Fruit fly (Drosophila melanogaster) whole organism, embryonic: ENCODE data around the gene mh.

Source experiments
- Atf3 ChIP-seq: fragments of 200-800 bp; sonication (Bioruptor generic); optimal IDR thresholded peaks from 3 replicates; lab custom pipeline; 2016; ENCODE audit warnings: missing biosample characterization, missing genetic modification characterization
- BtbVII ChIP-seq: fragments of 200-800 bp; sonication (Bioruptor generic); optimal IDR thresholded peaks from 3 replicates; lab custom pipeline; 2017; ENCODE audit warnings: missing biosample characterization, mild to moderate bottlenecking, missing genetic modification characterization
- CG10274 ChIP-seq: fragments of 200-800 bp; sonication (Bioruptor generic); optimal IDR thresholded peaks from 3 replicates; lab custom pipeline; 2017; ENCODE audit warnings: missing biosample characterization, mild to moderate bottlenecking, missing genetic modification characterization
- CG10462 ChIP-seq: fragments of 200-800 bp; sonication (Bioruptor generic); optimal IDR thresholded peaks from 2 replicates; lab custom pipeline; 2016; ENCODE audit warnings: missing biosample characterization, missing genetic modification characterization
- CG10543 ChIP-seq: fragments of 200-800 bp; sonication (Bioruptor generic); optimal IDR thresholded peaks from 3 replicates; lab custom pipeline; 2017; ENCODE audit warnings: missing biosample characterization, mild to moderate bottlenecking, missing genetic modification characterization, moderate library complexity
- CG12071 ChIP-seq: fragments of 200-800 bp; sonication (Bioruptor generic); optimal IDR thresholded peaks from 3 replicates; lab custom pipeline; 2018; ENCODE audit warnings: missing biosample characterization, mild to moderate bottlenecking, missing genetic modification characterization
- CG17186 ChIP-seq: fragments of 200-800 bp; sonication (Bioruptor generic); optimal IDR thresholded peaks from 3 replicates; lab custom pipeline; 2017; ENCODE audit warnings: missing biosample characterization, missing genetic modification reagents, missing genetic modification characterization
- CG17361 ChIP-seq: fragments of 200-800 bp; sonication (Bioruptor generic); IDR thresholded peaks from 3 replicates; pipeline ENCODE4 v1.3.6; 2022; ENCODE audit warnings: missing biosample characterization, missing genetic modification characterization
- CG17385 ChIP-seq: fragments of 200-800 bp; sonication (Bioruptor generic); optimal IDR thresholded peaks from 3 replicates; lab custom pipeline; 2018; ENCODE audit warnings: missing biosample characterization, mild to moderate bottlenecking, missing genetic modification characterization
- CG17568 ChIP-seq: fragments of 200-800 bp; sonication (Bioruptor generic); optimal IDR thresholded peaks from 2 replicates; lab custom pipeline; 2018; ENCODE audit warnings: missing biosample characterization, mild to moderate bottlenecking, missing genetic modification characterization, moderate library complexity
- CG2712 ChIP-seq: fragments of 200-800 bp; optimal IDR thresholded peaks from 3 replicates; lab custom pipeline; 2019; ENCODE audit warnings: missing biosample characterization, mild to moderate bottlenecking, missing genetic modification characterization, moderate library complexity
- CG3281 ChIP-seq: fragments of 200-800 bp; sonication (Bioruptor generic); optimal IDR thresholded peaks from 3 replicates; lab custom pipeline; 2017; ENCODE audit warnings: missing biosample characterization, mild to moderate bottlenecking, missing genetic modification characterization
- CG33213 ChIP-seq: fragments of 200-800 bp; sonication (Bioruptor generic); optimal IDR thresholded peaks from 3 replicates; lab custom pipeline; 2016; ENCODE audit warnings: missing biosample characterization, missing genetic modification characterization
- CG33557 ChIP-seq: fragments of 200-800 bp; sonication (Bioruptor generic); optimal IDR thresholded peaks from 2 replicates; lab custom pipeline; 2019; ENCODE audit warnings: missing biosample characterization, mild to moderate bottlenecking, missing genetic modification characterization, moderate library complexity
- CG3847 ChIP-seq: fragments of 200-800 bp; sonication (Bioruptor generic); IDR thresholded peaks from 2 replicates; pipeline ENCODE4 v1.3.6; 2022; ENCODE audit warnings: missing biosample characterization, missing genetic modification characterization
- CG4360 ChIP-seq: fragments of 200-800 bp; sonication (Bioruptor generic); IDR thresholded peaks from 2 replicates; pipeline ENCODE4 v1.3.6; 2022; ENCODE audit warnings: missing biosample characterization, missing genetic modification characterization
- CG7271 ChIP-seq: fragments of 200-800 bp; sonication (Bioruptor generic); optimal IDR thresholded peaks from 2 replicates; lab custom pipeline; 2018; ENCODE audit warnings: missing biosample characterization, mild to moderate bottlenecking, missing genetic modification characterization, moderate library complexity
- CG7372 ChIP-seq: fragments of 200-800 bp; sonication (Bioruptor generic); IDR thresholded peaks from 2 replicates; pipeline ENCODE4 v1.3.6; 2022; ENCODE audit warnings: missing biosample characterization, missing genetic modification characterization
- CG8281 ChIP-seq: fragments of 200-800 bp; sonication (Bioruptor generic); optimal IDR thresholded peaks from 2 replicates; lab custom pipeline; 2018; ENCODE audit warnings: missing biosample characterization, mild to moderate bottlenecking, missing genetic modification characterization, moderate library complexity
- HLH3B ChIP-seq: fragments of 200-800 bp; sonication (Bioruptor generic); IDR thresholded peaks from 2 replicates; pipeline ENCODE4 v1.3.6; 2022; ENCODE audit warnings: missing biosample characterization, missing genetic modification characterization
- HmgZ ChIP-seq: fragments of 200-800 bp; sonication (Bioruptor generic); optimal IDR thresholded peaks from 2 replicates; lab custom pipeline; 2018; ENCODE audit warnings: missing biosample characterization, mild to moderate bottlenecking, missing genetic modification characterization
- Med ChIP-seq: fragments of 200-800 bp; sonication (Bioruptor generic); peaks from one replicate; lab custom pipeline; 2016; ENCODE audit warnings: missing biosample characterization, missing genetic modification characterization, mild to moderate bottlenecking, inconsistent platforms, moderate library complexity
- NC2α ChIP-seq: fragments of 200-800 bp; sonication (Bioruptor generic); optimal IDR thresholded peaks from 2 replicates; lab custom pipeline; 2016; ENCODE audit warnings: missing biosample characterization, missing genetic modification characterization
- Nf-YA ChIP-seq: fragments of 200-800 bp; sonication (Bioruptor generic); IDR thresholded peaks from 2 replicates; pipeline ENCODE4 v1.3.6; 2022; ENCODE audit warnings: missing biosample characterization, missing genetic modification characterization
- Rx ChIP-seq: fragments of 200-800 bp; sonication (Bioruptor generic); IDR thresholded peaks from 2 replicates; pipeline ENCODE4 v1.3.6; 2022; ENCODE audit warnings: missing biosample characterization, missing genetic modification characterization
- Trl ChIP-seq, 3 experiments: fragments of >200 bp in 2 of 3; fragments of 200-800 bp in 1 of 3; sonication (Bioruptor generic) in 1 of 3; optimal IDR thresholded peaks; 2 replicates in 1 of 3; 3 replicates in 2 of 3; lab custom pipeline; 2016 to 2017; ENCODE audit warnings: missing biosample characterization in 1 of 3, missing genetic modification characterization in 1 of 3
- Vsx1 ChIP-seq: fragments of 200-800 bp; sonication (Bioruptor generic); optimal IDR thresholded peaks from 2 replicates; lab custom pipeline; 2017; ENCODE audit warnings: missing biosample characterization, mild to moderate bottlenecking, missing genetic modification characterization, missing genetic modification reagents
- cas ChIP-seq: fragments of 200-800 bp; sonication (Bioruptor generic); IDR thresholded peaks from 2 replicates; pipeline ENCODE4 v1.3.6; 2022; ENCODE audit warnings: missing biosample characterization, missing genetic modification characterization
- danr ChIP-seq: fragments of 200-800 bp; sonication (Bioruptor generic); IDR thresholded peaks from 2 replicates; pipeline ENCODE4 v1.3.6; 2022; ENCODE audit warnings: missing biosample characterization, missing genetic modification characterization
- dpn ChIP-seq, 2 experiments: fragments of 200-800 bp; sonication (Bioruptor generic); optimal IDR thresholded peaks; 3 replicates each; lab custom pipeline; 2016; ENCODE audit warnings: missing biosample characterization in 2 of 2, missing genetic modification characterization in 2 of 2
- dysf ChIP-seq: fragments of 200-800 bp; sonication (Bioruptor generic); IDR thresholded peaks from 3 replicates; pipeline ENCODE4 v1.3.6; 2022; ENCODE audit warnings: missing biosample characterization, missing genetic modification characterization
- gce ChIP-seq: fragments of 200-800 bp; sonication (Bioruptor generic); IDR thresholded peaks from 3 replicates; pipeline ENCODE4 v1.3.6; 2022; ENCODE audit warnings: missing biosample characterization, missing genetic modification characterization
- gcm2 ChIP-seq: fragments of 200-800 bp; sonication (Bioruptor generic); optimal IDR thresholded peaks from 2 replicates; lab custom pipeline; 2016; ENCODE audit warnings: missing biosample characterization, missing genetic modification characterization
- grn ChIP-seq: fragments of 200-800 bp; sonication (Bioruptor generic); optimal IDR thresholded peaks from 3 replicates; lab custom pipeline; 2017; ENCODE audit warnings: missing biosample characterization, missing genetic modification characterization
- hb ChIP-seq: fragments of 200-800 bp; sonication (Bioruptor generic); IDR thresholded peaks from 3 replicates; pipeline ENCODE4 v1.3.6; 2022; ENCODE audit warnings: missing biosample characterization, missing genetic modification characterization; ENCODE audit not compliant: partially characterized antibody
- knrl ChIP-seq: fragments of 200-800 bp; sonication (Bioruptor generic); IDR thresholded peaks from 3 replicates; pipeline ENCODE4 v1.3.6; 2022; ENCODE audit warnings: missing biosample characterization, missing genetic modification characterization; ENCODE audit not compliant: partially characterized antibody
- lmd ChIP-seq: fragments of 200-800 bp; sonication (Bioruptor generic); IDR thresholded peaks from 2 replicates; pipeline ENCODE4 v1.3.6; 2022; ENCODE audit warnings: missing biosample characterization, missing genetic modification characterization
- mirr ChIP-seq: fragments of 200-800 bp; sonication (Bioruptor generic); optimal IDR thresholded peaks from 3 replicates; lab custom pipeline; 2018; ENCODE audit warnings: missing biosample characterization, mild to moderate bottlenecking, missing genetic modification characterization
- mld ChIP-seq: fragments of 200-800 bp; sonication (Bioruptor generic); IDR thresholded peaks from 3 replicates; pipeline ENCODE4 v1.3.6; 2022; ENCODE audit warnings: missing biosample characterization, missing genetic modification characterization; ENCODE audit not compliant: partially characterized antibody
- nmo ChIP-seq: fragments of 200-800 bp; sonication (Bioruptor generic); optimal IDR thresholded peaks from 2 replicates; lab custom pipeline; 2018; ENCODE audit warnings: missing biosample characterization, mild to moderate bottlenecking, missing genetic modification characterization, moderate library complexity
- onecut ChIP-seq: fragments of 200-800 bp; sonication (Bioruptor generic); IDR thresholded peaks from 2 replicates; pipeline ENCODE4 v1.3.6; 2022; ENCODE audit warnings: missing biosample characterization, missing genetic modification characterization
- p53 ChIP-seq: fragments of 200-800 bp; sonication (Bioruptor generic); optimal IDR thresholded peaks from 2 replicates; lab custom pipeline; 2016; ENCODE audit warnings: missing biosample characterization, missing genetic modification characterization
- sc ChIP-seq, 3 experiments: fragments of >200 bp in 2 of 3; fragments of 200-800 bp in 1 of 3; sonication (Bioruptor generic) in 1 of 3; optimal IDR thresholded peaks; 2 replicates in 2 of 3; 3 replicates in 1 of 3; lab custom pipeline; 2017; ENCODE audit warnings: mild to moderate bottlenecking in 1 of 3, missing biosample characterization in 1 of 3, missing genetic modification characterization in 1 of 3, missing genetic modification reagents in 1 of 3
- sens ChIP-seq: fragments of 200-800 bp; sonication (Bioruptor generic); peaks from one replicate; lab custom pipeline; 2016; ENCODE audit warnings: missing biosample characterization, missing genetic modification characterization
- shn ChIP-seq: fragments of 200-800 bp; sonication (Bioruptor generic); optimal IDR thresholded peaks from 3 replicates; lab custom pipeline; 2016; ENCODE audit warnings: missing biosample characterization, missing genetic modification characterization
- sim ChIP-seq: fragments of 200-800 bp; sonication (Bioruptor generic); IDR thresholded peaks from 2 replicates; pipeline ENCODE4 v1.3.6; 2022; ENCODE audit warnings: missing biosample characterization, missing genetic modification characterization
- sr ChIP-seq: fragments of 200-800 bp; sonication (Bioruptor generic); IDR thresholded peaks from 3 replicates; pipeline ENCODE4 v1.3.6; 2022; ENCODE audit warnings: missing biosample characterization, missing genetic modification characterization
- stwl ChIP-seq: fragments of 200-800 bp; sonication (Bioruptor generic); optimal IDR thresholded peaks from 3 replicates; lab custom pipeline; 2018; ENCODE audit warnings: missing biosample characterization, mild to moderate bottlenecking, missing genetic modification characterization, moderate library complexity
- sug ChIP-seq: fragments of 200-800 bp; optimal IDR thresholded peaks from 2 replicates; lab custom pipeline; 2019; ENCODE audit warnings: missing biosample characterization, mild to moderate bottlenecking, missing genetic modification characterization, moderate library complexity
- vfl ChIP-seq: fragments of 200-800 bp; sonication (Bioruptor generic); optimal IDR thresholded peaks from 2 replicates; lab custom pipeline; 2016; ENCODE audit warnings: missing biosample characterization, missing genetic modification characterization
- wor ChIP-seq: fragments of 200-800 bp; sonication (Bioruptor generic); IDR thresholded peaks from 2 replicates; pipeline ENCODE4 v1.3.6; 2022; ENCODE audit warnings: missing biosample characterization, missing genetic modification characterization

The mh gene

DNA sequence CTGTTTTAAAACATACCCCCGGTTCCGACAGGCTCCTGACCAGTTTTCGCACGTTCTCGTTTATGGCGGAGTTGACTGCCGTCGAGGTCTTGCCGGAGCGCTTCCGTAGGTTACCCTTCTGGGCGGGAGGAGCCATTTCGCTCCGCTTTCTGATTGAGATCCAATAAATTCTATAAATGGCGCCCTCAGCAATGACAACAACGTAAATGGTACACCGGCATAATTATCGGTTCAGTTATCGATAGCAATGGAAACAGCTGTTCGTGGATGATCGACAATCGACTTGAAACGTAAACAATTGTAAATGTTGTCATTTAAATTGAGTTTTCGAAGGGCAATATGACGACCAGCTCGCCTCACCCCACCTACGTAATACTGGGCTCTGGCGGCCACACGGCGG is 3.3 kb downstream of the mh start, which contains the start of the genes Grip128 and Alg14 (continued):
- TF ChIP-seq shn (GFP tag; lab: Kevin White, UChicago): no peak
- no peak for TF ChIP-seq vfl (GFP tag; lab: Kevin White, UChicago)
- TF ChIP-seq gce (GFP tag; lab: Robert Waterston, UW): no peak
- no peak for TF ChIP-seq CG8281
- TF ChIP-seq CG7271 (tag; lab: Kevin White, UChicago): no peak
- TF ChIP-seq onecut (GFP tag; lab: Robert Waterston, UW): no peak
- TF ChIP-seq CG33213: no peak
- no peak for TF ChIP-seq dpn (GFP tag; optimal IDR thresholded peaks at IDR 0.05; lab: Kevin White, UChicago)
- no peak for TF ChIP-seq danr (GFP tag; lab: Robert Waterston, UW)
- TF ChIP-seq Rx (GFP tag; lab: Robert Waterston, UW): no peak
- TF ChIP-seq CG10274 (GFP tag; lab: Kevin White, UChicago): no peak
- TF ChIP-seq CG17361 (GFP tag; lab: Robert Waterston, UW): peak; percentile 38; the same call in 2 of the 3 replicates
- no peak for TF ChIP-seq dysf
- TF ChIP-seq sc (optimal IDR thresholded peaks at IDR 0.05; lab: Kevin White, UChicago): no peak
- TF ChIP-seq sc (GFP tag; optimal IDR thresholded peaks at IDR 0.05; lab: Kevin White, UChicago): no peak
- TF ChIP-seq CG2712 (tag; lab: Kevin White, UChicago): no peak
- no peak for TF ChIP-seq mirr
- no peak for TF ChIP-seq sim (GFP tag; lab: Robert Waterston, UW)
- no peak for TF ChIP-seq Med (GFP tag; lab: Kevin White, UChicago)
- no peak for TF ChIP-seq sens (GFP tag; lab: Kevin White, UChicago)
- TF ChIP-seq HLH3B (GFP tag; lab: Robert Waterston, UW): no peak
- no peak for TF ChIP-seq CG7372 (GFP tag; lab: Robert Waterston, UW)
- TF ChIP-seq Trl (optimal IDR thresholded peaks at IDR 0.05; lab: Kevin White, UChicago): no peak
- TF ChIP-seq Trl (GFP tag; optimal IDR thresholded peaks at IDR 0.05; lab: Kevin White, UChicago): no peak
- TF ChIP-seq NC2α (GFP tag; lab: Kevin White, UChicago): no peak
- TF ChIP-seq grn (GFP tag; lab: Kevin White, UChicago): no peak
- TF ChIP-seq Vsx1 (GFP tag; lab: Kevin White, UChicago): no peak
- TF ChIP-seq CG33557 (GFP tag; lab: Kevin White, UChicago): no peak
- no peak for TF ChIP-seq lmd (GFP tag; lab: Robert Waterston, UW)
- TF ChIP-seq CG10543: no peak
- no peak for TF ChIP-seq CG3281 (GFP tag; lab: Kevin White, UChicago)
- TF ChIP-seq CG10462: no peak
- TF ChIP-seq wor (GFP tag; lab: Robert Waterston, UW): no peak
- no peak for TF ChIP-seq sug
- TF ChIP-seq CG17568 (GFP tag; lab: Kevin White, UChicago): no peak
- TF ChIP-seq CG3847 (GFP tag; lab: Robert Waterston, UW): no peak
- TF ChIP-seq CG12071: no peak
- TF ChIP-seq CG4360: no peak
- no peak for TF ChIP-seq CG17186 (GFP tag; lab: Kevin White, UChicago)
- no peak for TF ChIP-seq CG17385 (GFP tag; lab: Kevin White, UChicago)
- peak; percentile 59; the same call in 1 of the 3 replicates for TF ChIP-seq hb (GFP tag; lab: Robert Waterston, UW)
- TF ChIP-seq nmo (GFP tag; lab: Kevin White, UChicago): no peak
- no peak for TF ChIP-seq HmgZ
- no peak for TF ChIP-seq p53 (GFP tag; lab: Kevin White, UChicago)
- TF ChIP-seq sr (GFP tag; lab: Robert Waterston, UW): no peak
- TF ChIP-seq BtbVII: no peak
- TF ChIP-seq Nf-YA (GFP tag; lab: Robert Waterston, UW): no peak
- 0 out of 3 replicates have a peak, but pooled peaks have one; percentile 45 for TF ChIP-seq mld (GFP tag; lab: Robert Waterston, UW)
- no peak for TF ChIP-seq cas
- no peak for TF ChIP-seq gcm2 (GFP tag; lab: Kevin White, UChicago)
- peak; percentile 16 for TF ChIP-seq stwl
- no peak for TF ChIP-seq Atf3
- TF ChIP-seq knrl (GFP tag; lab: Robert Waterston, UW): no peak
